Fruit fly (Drosophila melanogaster): ENCODE data around the gene PDZ-GEF.

The PDZ-GEF gene

DNA sequence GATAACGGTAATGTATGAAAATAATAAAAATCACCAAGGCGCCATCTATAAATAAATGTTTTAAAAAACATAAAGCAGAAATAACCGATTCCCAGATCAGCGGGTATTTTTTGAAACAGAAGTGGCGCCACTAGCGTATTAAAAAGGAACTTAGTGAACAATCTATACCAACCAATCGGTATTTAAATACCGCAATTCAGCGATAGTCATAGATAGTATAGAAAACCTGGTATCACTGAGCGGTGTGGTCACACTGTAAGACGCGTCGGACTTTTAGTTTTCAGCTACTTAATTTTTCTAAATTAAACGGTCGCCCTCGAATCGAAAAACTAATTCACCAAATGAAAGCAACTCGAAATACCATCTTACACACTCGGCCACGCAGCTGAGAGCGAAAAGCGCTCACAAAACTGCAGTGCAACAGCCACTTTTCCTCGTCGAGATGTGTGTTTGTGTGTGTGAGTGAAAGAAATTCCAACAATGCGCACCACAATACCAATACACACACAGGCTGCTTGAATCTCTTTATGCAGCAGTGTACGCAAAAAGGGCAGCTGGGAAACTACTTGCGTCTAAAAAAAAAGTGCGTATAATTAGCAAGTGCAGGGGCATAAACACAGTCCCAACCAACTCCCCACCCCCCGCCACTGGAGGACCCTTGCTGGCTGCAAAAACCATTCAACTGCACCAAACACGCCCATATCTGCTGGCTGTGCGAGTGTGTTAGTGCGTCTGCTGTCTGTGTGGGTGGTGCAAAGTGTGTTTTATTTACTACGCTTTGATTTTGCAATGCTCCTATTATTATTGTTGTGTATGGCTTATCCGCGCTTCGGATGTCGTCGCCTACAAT is at the start of gene PDZ-GEF:
Gene PDZ-GEF (plus strand): TSS at position 232 of the 850 bp plus-strand sequence.
- no peak for TF ChIP-seq Dif (GFP tag; optimal IDR thresholded peaks at IDR 0.05; ENCODE audit: partially characterized antibody)
- no peak for TF ChIP-seq dsf (GFP tag; optimal IDR thresholded peaks at IDR 0.05; ENCODE audit: borderline replicate concordance)
- no peak for TF ChIP-seq psq (GFP tag; optimal IDR thresholded peaks at IDR 0.05)
- TF ChIP-seq fru (GFP tag; optimal IDR thresholded peaks at IDR 0.05) = peak; percentile 28
- peak; percentile 20 for TF ChIP-seq HLH106 (tag; optimal IDR thresholded peaks at IDR 0.05)
- peak; percentile 11 for TF ChIP-seq h (GFP tag; optimal IDR thresholded peaks at IDR 0.05)
- TF ChIP-seq woc (GFP tag; optimal IDR thresholded peaks at IDR 0.05) = no peak
- no peak for TF ChIP-seq ey (GFP tag; optimal IDR thresholded peaks at IDR 0.05)
- TF ChIP-seq N (GFP tag; optimal IDR thresholded peaks at IDR 0.05) = peak; percentile 85
- no peak for TF ChIP-seq Dfd (GFP tag; optimal IDR thresholded peaks at IDR 0.05)
- TF ChIP-seq Abd-B (GFP tag; optimal IDR thresholded peaks at IDR 0.05) = peak; percentile 80
- TF ChIP-seq CG32264 (GFP tag; optimal IDR thresholded peaks at IDR 0.05) = no peak
- TF ChIP-seq rgr (GFP tag; optimal IDR thresholded peaks at IDR 0.05) = peak; percentile 22
- TF ChIP-seq Jra (GFP tag; optimal IDR thresholded peaks at IDR 0.05) = no peak
- no peak for TF ChIP-seq Sp1 (GFP tag; optimal IDR thresholded peaks at IDR 0.05)
- no peak for TF ChIP-seq dmrt93B (GFP tag; optimal IDR thresholded peaks at IDR 0.05)
- peak; percentile 7 for TF ChIP-seq brk (GFP tag; optimal IDR thresholded peaks at IDR 0.05)
- no peak for TF ChIP-seq Mio (GFP tag; optimal IDR thresholded peaks at IDR 0.05)
- TF ChIP-seq dl (GFP tag; optimal IDR thresholded peaks at IDR 0.05; ENCODE audit: insufficient read depth in 1 of 2, partially characterized antibody in 2 of 2) = no peak
- TF ChIP-seq Vsx2 (GFP tag; optimal IDR thresholded peaks at IDR 0.05; ENCODE audit: partially characterized antibody) = no peak
- no peak for TF ChIP-seq br (GFP tag; optimal IDR thresholded peaks at IDR 0.05)
- peak; percentile 30 for TF ChIP-seq Hnf4 (GFP tag; optimal IDR thresholded peaks at IDR 0.05)
- no peak for TF ChIP-seq pan (optimal IDR thresholded peaks at IDR 0.05)
- no peak for TF ChIP-seq OdsH (GFP tag; optimal IDR thresholded peaks at IDR 0.05)
- TF ChIP-seq CrebA (GFP tag; optimal IDR thresholded peaks at IDR 0.05; ENCODE audit: borderline replicate concordance) = peak; percentile 6
- TF ChIP-seq sage (GFP tag; optimal IDR thresholded peaks at IDR 0.05) = no peak
- TF ChIP-seq lola (GFP tag; optimal IDR thresholded peaks at IDR 0.05) = peak; percentile 63
- TF ChIP-seq Hr83 (GFP tag; optimal IDR thresholded peaks at IDR 0.05; ENCODE audit: poor library complexity, severe bottlenecking) = peak; percentile 44
- no peak for TF ChIP-seq jim (GFP tag; optimal IDR thresholded peaks at IDR 0.05)
- TF ChIP-seq Rel (GFP tag; optimal IDR thresholded peaks at IDR 0.05) = no peak
- TF ChIP-seq Rel (tag; optimal IDR thresholded peaks at IDR 0.05) = no peak
- no peak for TF ChIP-seq CG9705 (GFP tag; optimal IDR thresholded peaks at IDR 0.05)
- TF ChIP-seq tai (GFP tag; optimal IDR thresholded peaks at IDR 0.05) = no peak
- no peak for TF ChIP-seq usp (GFP tag; optimal IDR thresholded peaks at IDR 0.05)
- TF ChIP-seq Myc (optimal IDR thresholded peaks at IDR 0.05) = peak; percentile 62
- TF ChIP-seq sv (GFP tag; optimal IDR thresholded peaks at IDR 0.05) = peak; percentile 37
- TF ChIP-seq Hr78 (GFP tag; optimal IDR thresholded peaks at IDR 0.05) = peak; percentile 80
- TF ChIP-seq foxo (GFP tag; optimal IDR thresholded peaks at IDR 0.05) = peak in 1 of 2 experiments; percentile 41
- no peak for TF ChIP-seq GATAd (GFP tag; optimal IDR thresholded peaks at IDR 0.05)

DNA sequence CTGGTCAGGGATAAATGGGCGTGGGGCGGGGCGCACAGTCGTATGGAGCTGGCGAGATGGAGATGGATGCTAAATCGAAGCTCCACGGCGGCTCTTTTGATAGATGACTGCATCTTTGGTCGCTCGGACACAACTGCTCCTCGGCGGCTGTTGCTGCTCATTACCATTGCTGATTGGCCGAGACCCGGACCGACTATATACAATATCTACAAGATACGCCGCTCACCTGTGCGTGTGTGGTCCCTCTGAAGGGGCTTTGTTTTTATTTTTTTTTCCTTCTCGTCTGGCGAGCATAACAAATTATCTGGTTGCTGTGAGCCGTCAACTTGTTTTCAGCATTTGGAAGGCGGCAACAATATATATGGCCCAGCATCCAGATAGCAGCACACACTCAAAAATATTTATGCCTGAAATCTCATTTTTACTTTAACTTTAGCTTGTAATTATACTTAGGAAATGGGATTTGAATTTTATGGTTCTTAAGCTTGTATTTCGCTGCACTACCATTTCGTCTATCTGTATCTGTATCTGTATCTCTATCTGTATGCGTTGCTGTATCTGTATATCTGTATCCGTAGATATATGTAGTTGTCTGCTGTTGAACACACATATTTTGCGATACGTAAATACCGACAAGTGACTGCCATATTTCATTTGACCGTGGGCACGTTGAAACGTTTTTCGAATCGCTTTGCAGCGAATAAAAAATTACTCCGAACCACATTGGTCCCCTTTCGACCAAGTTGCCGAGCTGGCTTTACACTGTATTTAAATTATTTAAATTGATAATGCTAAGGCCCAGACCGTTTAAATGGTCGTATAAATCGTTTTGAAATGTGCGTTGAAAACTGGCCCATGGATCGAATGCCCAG is 49.4 kb upstream of the PDZ-GEF start:
- TF ChIP-seq HLH106 (tag; optimal IDR thresholded peaks at IDR 0.05) (peak; percentile 18), CG32264 (GFP tag; optimal IDR thresholded peaks at IDR 0.05) (no peak), fru (GFP tag; optimal IDR thresholded peaks at IDR 0.05) (peak; percentile 44), Mio (GFP tag; optimal IDR thresholded peaks at IDR 0.05) (no peak), tai (GFP tag; optimal IDR thresholded peaks at IDR 0.05) (no peak), usp (GFP tag; optimal IDR thresholded peaks at IDR 0.05) (no peak), br (GFP tag; optimal IDR thresholded peaks at IDR 0.05) (no peak), CG9705 (GFP tag; optimal IDR thresholded peaks at IDR 0.05) (no peak), lola (GFP tag; optimal IDR thresholded peaks at IDR 0.05) (no peak), Myc (optimal IDR thresholded peaks at IDR 0.05) (no peak), rgr (GFP tag; optimal IDR thresholded peaks at IDR 0.05) (peak; percentile 8), sage (GFP tag; optimal IDR thresholded peaks at IDR 0.05) (no peak), h (GFP tag; optimal IDR thresholded peaks at IDR 0.05) (peak; percentile 61), foxo (GFP tag; optimal IDR thresholded peaks at IDR 0.05) (peak in 1 of 2 experiments; percentile 41), dsf (GFP tag; optimal IDR thresholded peaks at IDR 0.05; ENCODE audit: borderline replicate concordance) (no peak), Abd-B (GFP tag; optimal IDR thresholded peaks at IDR 0.05) (no peak), Dfd (GFP tag; optimal IDR thresholded peaks at IDR 0.05) (no peak), CrebA (GFP tag; optimal IDR thresholded peaks at IDR 0.05; ENCODE audit: borderline replicate concordance) (no peak), dl (GFP tag; optimal IDR thresholded peaks at IDR 0.05; ENCODE audit: insufficient read depth in 1 of 2, partially characterized antibody in 2 of 2) (no peak), N (GFP tag; optimal IDR thresholded peaks at IDR 0.05) (no peak), psq (GFP tag; optimal IDR thresholded peaks at IDR 0.05) (no peak), ey (GFP tag; optimal IDR thresholded peaks at IDR 0.05) (peak; percentile 1), Hr83 (GFP tag; optimal IDR thresholded peaks at IDR 0.05; ENCODE audit: poor library complexity, severe bottlenecking) (no peak), woc (GFP tag; optimal IDR thresholded peaks at IDR 0.05) (no peak), Sp1 (GFP tag; optimal IDR thresholded peaks at IDR 0.05) (no peak), brk (GFP tag; optimal IDR thresholded peaks at IDR 0.05) (no peak), OdsH (GFP tag; optimal IDR thresholded peaks at IDR 0.05) (peak; percentile 2)
